Fruit fly (Drosophila melanogaster) whole organism, embryonic: ENCODE measurements around the gene Pgm1.

Source experiments
- Adf1 ChIP-seq: fragments of 200-800 bp; sonication (Bioruptor generic); IDR thresholded peaks from 2 replicates; pipeline ENCODE4 v1.3.6; 2022; ENCODE audit warnings: missing biosample characterization, missing genetic modification characterization
- CG10209 ChIP-seq: fragments of 200-800 bp; sonication (Bioruptor generic); optimal IDR thresholded peaks from 3 replicates; lab custom pipeline; 2017; ENCODE audit warnings: missing biosample characterization, mild to moderate bottlenecking, missing genetic modification characterization, missing genetic modification reagents
- CG10366 ChIP-seq: fragments of 200-800 bp; sonication (Bioruptor generic); IDR thresholded peaks from 2 replicates; pipeline ENCODE4 v1.3.6; 2022; ENCODE audit warnings: missing biosample characterization, missing genetic modification characterization
- CG10431 ChIP-seq: fragments of 200-800 bp; sonication (Bioruptor generic); optimal IDR thresholded peaks from 3 replicates; lab custom pipeline; 2018; ENCODE audit warnings: missing biosample characterization, mild to moderate bottlenecking, missing genetic modification characterization
- CG10543 ChIP-seq: fragments of 200-800 bp; sonication (Bioruptor generic); optimal IDR thresholded peaks from 3 replicates; lab custom pipeline; 2017; ENCODE audit warnings: missing biosample characterization, mild to moderate bottlenecking, missing genetic modification characterization, moderate library complexity
- CG11504 ChIP-seq: fragments of 200-800 bp; sonication (Bioruptor generic); optimal IDR thresholded peaks from 3 replicates; lab custom pipeline; 2019; ENCODE audit warnings: missing biosample characterization, mild to moderate bottlenecking, missing genetic modification characterization, moderate library complexity
- CG13287 ChIP-seq: fragments of 200-800 bp; sonication (Bioruptor generic); IDR thresholded peaks from 2 replicates; pipeline ENCODE4 v1.3.6; 2022; ENCODE audit warnings: missing biosample characterization, missing genetic modification characterization; ENCODE audit not compliant: partially characterized antibody
- CG13424 ChIP-seq: fragments of 200-800 bp; sonication (Bioruptor generic); optimal IDR thresholded peaks from 2 replicates; lab custom pipeline; 2019; ENCODE audit warnings: missing biosample characterization, mild to moderate bottlenecking, missing genetic modification characterization, moderate library complexity
- CG14014 ChIP-seq: fragments of 200-800 bp; sonication (Bioruptor generic); IDR thresholded peaks from 2 replicates; pipeline ENCODE4 v1.3.6; 2022; ENCODE audit warnings: missing biosample characterization, missing genetic modification characterization
- CG15011 ChIP-seq: fragments of 200-800 bp; sonication (Bioruptor generic); optimal IDR thresholded peaks from 3 replicates; lab custom pipeline; 2018; ENCODE audit warnings: missing biosample characterization, mild to moderate bottlenecking, missing genetic modification characterization
- CG1792 ChIP-seq: fragments of 200-800 bp; sonication (Bioruptor generic); optimal IDR thresholded peaks from 2 replicates; lab custom pipeline; 2016; ENCODE audit warnings: missing biosample characterization, missing genetic modification characterization
- CG18599 ChIP-seq: fragments of 200-800 bp; sonication (Bioruptor generic); optimal IDR thresholded peaks from 3 replicates; lab custom pipeline; 2017; ENCODE audit warnings: missing biosample characterization, missing genetic modification characterization, mild to moderate bottlenecking, moderate library complexity, missing genetic modification reagents
- CG3847 ChIP-seq: fragments of 200-800 bp; sonication (Bioruptor generic); IDR thresholded peaks from 2 replicates; pipeline ENCODE4 v1.3.6; 2022; ENCODE audit warnings: missing biosample characterization, missing genetic modification characterization
- CG6175 ChIP-seq: fragments of 200-800 bp; sonication (Bioruptor generic); IDR thresholded peaks from 3 replicates; pipeline ENCODE4 v1.3.6; 2022; ENCODE audit warnings: missing biosample characterization, missing genetic modification characterization
- CG6254 ChIP-seq: fragments of 200-800 bp; sonication (Bioruptor generic); optimal IDR thresholded peaks from 3 replicates; lab custom pipeline; 2017; ENCODE audit warnings: mild to moderate bottlenecking, missing biosample characterization, missing genetic modification reagents, missing genetic modification characterization
- CG6689 ChIP-seq: fragments of 200-800 bp; sonication (Bioruptor generic); IDR thresholded peaks from 2 replicates; pipeline ENCODE4 v1.3.6; 2022; ENCODE audit warnings: missing biosample characterization, missing genetic modification characterization
- CG7987 ChIP-seq: fragments of 200-800 bp; sonication (Bioruptor generic); optimal IDR thresholded peaks from 2 replicates; lab custom pipeline; 2018; ENCODE audit warnings: missing biosample characterization, mild to moderate bottlenecking, missing genetic modification characterization, moderate library complexity
- Chrac-16 ChIP-seq: fragments of 200-800 bp; sonication (Bioruptor generic); optimal IDR thresholded peaks from 3 replicates; lab custom pipeline; 2016; ENCODE audit warnings: missing biosample characterization, missing genetic modification characterization
- Ets65A ChIP-seq: fragments of 200-800 bp; sonication (Bioruptor generic); peaks from one replicate; lab custom pipeline; 2016; ENCODE audit warnings: missing biosample characterization, missing genetic modification characterization
- Fer3 ChIP-seq: fragments of 200-800 bp; sonication (Bioruptor generic); optimal IDR thresholded peaks from 2 replicates; lab custom pipeline; 2018; ENCODE audit warnings: missing biosample characterization, mild to moderate bottlenecking, missing genetic modification characterization, moderate library complexity
- GATAe ChIP-seq: fragments of 200-800 bp; sonication (Bioruptor generic); conservative IDR thresholded peaks from 2 replicates; pipeline ENCODE4 v1.3.6; 2022; ENCODE audit warnings: missing biosample characterization, missing genetic modification characterization
- HLH3B ChIP-seq: fragments of 200-800 bp; sonication (Bioruptor generic); IDR thresholded peaks from 2 replicates; pipeline ENCODE4 v1.3.6; 2022; ENCODE audit warnings: missing biosample characterization, missing genetic modification characterization
- HLH54F ChIP-seq: fragments of 200-800 bp; sonication (Bioruptor generic); optimal IDR thresholded peaks from 3 replicates; lab custom pipeline; 2016; ENCODE audit warnings: missing biosample characterization, missing genetic modification characterization
- Hey ChIP-seq: fragments of 200-800 bp; sonication (Bioruptor generic); optimal IDR thresholded peaks from 3 replicates; lab custom pipeline; 2018; ENCODE audit warnings: missing biosample characterization, mild to moderate bottlenecking, missing genetic modification characterization
- Hr3 ChIP-seq: fragments of 200-800 bp; sonication (Bioruptor generic); optimal IDR thresholded peaks from 3 replicates; lab custom pipeline; 2016; ENCODE audit warnings: missing biosample characterization, missing genetic modification characterization
- Hr39 ChIP-seq: fragments of >200 bp; optimal IDR thresholded peaks from 2 replicates; lab custom pipeline; 2017
- Hr51 ChIP-seq, 2 experiments: fragments of 200-800 bp; sonication (Bioruptor generic); optimal IDR thresholded peaks; 2 replicates in 1 of 2; 3 replicates in 1 of 2; lab custom pipeline; 2016 to 2018; ENCODE audit warnings: missing biosample characterization in 2 of 2, missing genetic modification characterization in 2 of 2, mild to moderate bottlenecking in 1 of 2, moderate library complexity in 1 of 2
- Hsf ChIP-seq: fragments of 200-800 bp; sonication (Bioruptor generic); optimal IDR thresholded peaks from 3 replicates; lab custom pipeline; 2016; ENCODE audit warnings: missing biosample characterization, missing genetic modification characterization
- Jarid2 ChIP-seq: fragments of 200-800 bp; sonication (Bioruptor generic); optimal IDR thresholded peaks from 3 replicates; lab custom pipeline; 2017; ENCODE audit warnings: mild to moderate bottlenecking, missing biosample characterization, missing genetic modification reagents, missing genetic modification characterization
- Meics ChIP-seq: fragments of 200-800 bp; sonication (Bioruptor generic); optimal IDR thresholded peaks from 2 replicates; lab custom pipeline; 2017; ENCODE audit warnings: missing biosample characterization, mild to moderate bottlenecking, missing genetic modification characterization
- Nf-YB ChIP-seq: fragments of 200-800 bp; sonication (Bioruptor generic); optimal IDR thresholded peaks from 3 replicates; lab custom pipeline; 2019; ENCODE audit warnings: missing biosample characterization, mild to moderate bottlenecking, missing genetic modification characterization, moderate library complexity
- Rfx ChIP-seq: fragments of 200-800 bp; sonication (Bioruptor generic); IDR thresholded peaks from 2 replicates; pipeline ENCODE4 v1.3.6; 2022; ENCODE audit warnings: missing biosample characterization, missing genetic modification characterization
- bcd ChIP-seq: fragments of 200-800 bp; sonication (Bioruptor generic); optimal IDR thresholded peaks from 2 replicates; lab custom pipeline; 2017; ENCODE audit warnings: missing biosample characterization, mild to moderate bottlenecking, missing genetic modification characterization
- caup ChIP-seq: fragments of 200-800 bp; sonication (Bioruptor generic); optimal IDR thresholded peaks from 3 replicates; lab custom pipeline; 2017; ENCODE audit warnings: missing biosample characterization, mild to moderate bottlenecking, missing genetic modification characterization, moderate library complexity; ENCODE audit not compliant: severe bottlenecking
- chinmo ChIP-seq: fragments of 200-800 bp; sonication (Bioruptor generic); IDR thresholded peaks from 4 replicates; pipeline ENCODE4 v1.3.6; 2022; ENCODE audit warnings: missing biosample characterization, missing genetic modification characterization; ENCODE audit not compliant: partially characterized antibody
- exex ChIP-seq: fragments of 200-800 bp; sonication (Bioruptor generic); optimal IDR thresholded peaks from 4 replicates; lab custom pipeline; 2018; ENCODE audit warnings: missing biosample characterization, mild to moderate bottlenecking, missing genetic modification characterization, moderate library complexity
- fd96Cb ChIP-seq: fragments of 200-800 bp; sonication (Bioruptor generic); optimal IDR thresholded peaks from 2 replicates; lab custom pipeline; 2018; ENCODE audit warnings: missing biosample characterization, mild to moderate bottlenecking, missing genetic modification characterization, moderate library complexity
- gem ChIP-seq: fragments of 200-800 bp; sonication (Bioruptor generic); optimal IDR thresholded peaks from 2 replicates; lab custom pipeline; 2019; ENCODE audit warnings: missing biosample characterization, mild to moderate bottlenecking, missing genetic modification characterization, moderate library complexity
- grn ChIP-seq: fragments of 200-800 bp; sonication (Bioruptor generic); optimal IDR thresholded peaks from 3 replicates; lab custom pipeline; 2017; ENCODE audit warnings: missing biosample characterization, missing genetic modification characterization
- gsb ChIP-seq: fragments of 200-800 bp; sonication (Bioruptor generic); IDR thresholded peaks from 2 replicates; pipeline ENCODE4 v1.3.6; 2022; ENCODE audit warnings: missing biosample characterization, missing genetic modification characterization
- her ChIP-seq: fragments of 200-800 bp; sonication (Bioruptor generic); optimal IDR thresholded peaks from 2 replicates; lab custom pipeline; 2016; ENCODE audit warnings: missing biosample characterization, missing genetic modification characterization
- jing ChIP-seq: fragments of 200-800 bp; sonication (Bioruptor generic); optimal IDR thresholded peaks from 2 replicates; lab custom pipeline; 2018; ENCODE audit warnings: missing biosample characterization, mild to moderate bottlenecking, missing genetic modification characterization
- luna ChIP-seq: fragments of 200-800 bp; sonication (Bioruptor generic); optimal IDR thresholded peaks from 2 replicates; lab custom pipeline; 2016; ENCODE audit warnings: missing biosample characterization, missing genetic modification characterization
- phol ChIP-seq: fragments of 200-800 bp; sonication (Bioruptor generic); optimal IDR thresholded peaks from 3 replicates; lab custom pipeline; 2018; ENCODE audit warnings: missing biosample characterization, mild to moderate bottlenecking, missing genetic modification characterization, moderate library complexity
- psq ChIP-seq: fragments of 200-800 bp; sonication (Bioruptor generic); optimal IDR thresholded peaks from 2 replicates; lab custom pipeline; 2017; ENCODE audit warnings: missing biosample characterization, missing genetic modification characterization
- sens ChIP-seq: fragments of 200-800 bp; sonication (Bioruptor generic); peaks from one replicate; lab custom pipeline; 2016; ENCODE audit warnings: missing biosample characterization, missing genetic modification characterization
- sqz ChIP-seq: fragments of 200-800 bp; sonication (Bioruptor generic); optimal IDR thresholded peaks from 3 replicates; lab custom pipeline; 2018; ENCODE audit warnings: missing biosample characterization, mild to moderate bottlenecking, missing genetic modification characterization
- sug ChIP-seq: fragments of 200-800 bp; optimal IDR thresholded peaks from 2 replicates; lab custom pipeline; 2019; ENCODE audit warnings: missing biosample characterization, mild to moderate bottlenecking, missing genetic modification characterization, moderate library complexity

The Pgm1 gene

dm6 chr3L:16150161-16150538, 21.8 kb upstream of the Pgm1 start (continued):
- TF ChIP-seq CG3847 (GFP tag; lab: Robert Waterston, UW) (no peak), Hr3 (no peak), psq (GFP tag; lab: Kevin White, UChicago) (no peak), Adf1 (peak; percentile 54), CG6689 (GFP tag; lab: Robert Waterston, UW) (no peak), grn (peak; percentile 46), sug (tag; lab: Kevin White, UChicago) (peak; percentile 27), CG18599 (no peak), CG6175 (no peak)
- TF ChIP-seq, all 482 proteins: peak for 22

dm6 chr3L:16149418-16150160, 21.3 kb upstream of the Pgm1 start:
- TF ChIP-seq HLH54F (GFP tag; lab: Kevin White, UChicago) = peak; percentile 6
- no peak for TF ChIP-seq CG1792
- no peak for TF ChIP-seq CG10431 (GFP tag; lab: Kevin White, UChicago)
- TF ChIP-seq CG7987 (GFP tag; lab: Kevin White, UChicago) = peak; percentile 11
- peak; percentile 21 for TF ChIP-seq CG10209 (GFP tag; lab: Kevin White, UChicago)
- peak; percentile 31 for TF ChIP-seq Hsf (GFP tag; lab: Kevin White, UChicago)
- TF ChIP-seq Rfx (GFP tag; lab: Robert Waterston, UW) = peak; percentile 48; the same call in 1 of the 2 replicates
- no peak for TF ChIP-seq luna
- no peak for TF ChIP-seq Jarid2 (GFP tag; lab: Kevin White, UChicago)
- no peak for TF ChIP-seq CG10366 (GFP tag; lab: Robert Waterston, UW)
- TF ChIP-seq exex = peak; percentile 54
- peak; percentile 44 for TF ChIP-seq CG11504 (tag; lab: Kevin White, UChicago)
- peak; percentile 47 for TF ChIP-seq sqz (GFP tag; lab: Kevin White, UChicago)
- peak; percentile 36 for TF ChIP-seq GATAe (GFP tag; lab: Robert Waterston, UW)
- peak; percentile 39 for TF ChIP-seq CG10543 (GFP tag; lab: Kevin White, UChicago)
- TF ChIP-seq chinmo (GFP tag; lab: Robert Waterston, UW) = peak; percentile 87; the same call in 3 of the 4 replicates
- TF ChIP-seq Fer3 = peak; percentile 17
- peak; percentile 57 for TF ChIP-seq gem (tag; lab: Kevin White, UChicago)
- TF ChIP-seq Nf-YB (GFP tag; lab: Kevin White, UChicago) = no peak
- TF ChIP-seq caup (GFP tag; lab: Kevin White, UChicago) = peak; percentile 11
- no peak for TF ChIP-seq Hr39 (lab: Kevin White, UChicago)
- TF ChIP-seq Ets65A (GFP tag; lab: Kevin White, UChicago) = peak; percentile 72
- TF ChIP-seq Hr51 (GFP tag; optimal IDR thresholded peaks at IDR 0.05; lab: Kevin White, UChicago) = peak in 1 of 2 experiments; percentile 44
- TF ChIP-seq CG13287 (GFP tag; lab: Robert Waterston, UW) = no peak
- no peak for TF ChIP-seq CG6254 (GFP tag; lab: Kevin White, UChicago)
- TF ChIP-seq gsb (GFP tag; lab: Robert Waterston, UW) = 0 out of 2 replicates have a peak, but pooled peaks have one; percentile 11
- peak; percentile 29 for TF ChIP-seq phol
- TF ChIP-seq bcd (GFP tag; lab: Kevin White, UChicago) = peak; percentile 29
- 0 out of 2 replicates have a peak, but pooled peaks have one; percentile 11 for TF ChIP-seq CG14014
- TF ChIP-seq Chrac-16 = peak; percentile 34
- peak; percentile 38 for TF ChIP-seq Hey (tag; lab: Kevin White, UChicago)
- peak; percentile 24 for TF ChIP-seq CG13424 (tag; lab: Kevin White, UChicago)
- TF ChIP-seq jing (GFP tag; lab: Kevin White, UChicago) = no peak
- peak; percentile 25 for TF ChIP-seq her
- TF ChIP-seq sens (GFP tag; lab: Kevin White, UChicago) = peak; percentile 31
- TF ChIP-seq fd96Cb (tag; lab: Kevin White, UChicago) = peak; percentile 10
- TF ChIP-seq CG15011 (GFP tag; lab: Kevin White, UChicago) = peak; percentile 22
- TF ChIP-seq Meics (GFP tag; lab: Kevin White, UChicago) = peak; percentile 28
- no peak for TF ChIP-seq HLH3B
